Worm (Caenorhabditis elegans): Measurements from ENCODE around the gene col-146.

DNA sequence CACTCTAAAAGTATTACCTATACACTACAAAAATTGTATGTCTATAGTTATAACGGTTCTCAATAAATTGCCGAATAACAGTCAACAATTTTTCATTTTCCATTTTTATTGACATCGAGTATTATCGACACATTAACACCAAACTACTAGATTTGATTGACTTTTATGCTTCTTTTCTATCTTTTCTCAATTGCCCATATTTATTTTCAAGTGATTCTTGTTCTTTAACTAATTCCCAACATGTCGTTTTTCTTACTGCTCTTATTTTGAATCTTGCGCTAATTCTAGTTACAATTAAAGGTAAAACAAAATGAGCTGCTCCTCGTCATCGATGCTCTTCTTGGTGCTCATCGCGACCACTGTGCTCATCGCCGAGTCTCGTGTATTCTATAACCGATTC lies 48.2 kb downstream of the col-146 start, which contains the start of gene cthd-1:
- TF ChIP-seq nhr-11 (tag; optimal IDR thresholded peaks at IDR 0.05) (no peak), sox-4 (tag; optimal IDR thresholded peaks at IDR 0.05) (no peak), C38D4.7 (GFP tag; optimal IDR thresholded peaks at IDR 0.05) (no peak), pat-9 (tag; optimal IDR thresholded peaks at IDR 0.05) (no peak), tbx-2 (tag; optimal IDR thresholded peaks at IDR 0.05) (no peak), nhr-232 (tag; optimal IDR thresholded peaks at IDR 0.05) (no peak), T23F11.4 (GFP tag; optimal IDR thresholded peaks at IDR 0.05) (no peak), nfya-1 (tag; optimal IDR thresholded peaks at IDR 0.05) (no peak), K09A11.1 (tag; optimal IDR thresholded peaks at IDR 0.05; ENCODE audit: insufficient read depth) (no peak), ceh-22 (tag; optimal IDR thresholded peaks at IDR 0.05) (no peak), madf-2 (tag; optimal IDR thresholded peaks at IDR 0.05) (no peak), rnt-1 (tag; optimal IDR thresholded peaks at IDR 0.05) (no peak), dmd-4 (tag; optimal IDR thresholded peaks at IDR 0.05; ENCODE audit: borderline replicate concordance) (no peak)
